Fruit fly (Drosophila melanogaster) whole organism, wandering third instar larva: ENCODE measurements around the gene CG7985.

Source experiments
- Abd-B ChIP-seq: fragments of >200 bp; optimal IDR thresholded peaks from 2 replicates; lab custom pipeline; 2017; ENCODE audit warnings: missing biosample characterization, missing genetic modification characterization
- CrebA ChIP-seq: fragments of 200-800 bp; sonication (Bioruptor generic); optimal IDR thresholded peaks from 2 replicates; lab custom pipeline; 2016; ENCODE audit warnings: missing biosample characterization, mild to moderate bottlenecking, missing genetic modification characterization, borderline replicate concordance
- Dfd ChIP-seq: fragments of >200 bp; optimal IDR thresholded peaks from 2 replicates; lab custom pipeline; 2017; ENCODE audit warnings: missing biosample characterization, missing genetic modification characterization
- Dif ChIP-seq: fragments of 200-275, 200-300 bp; sonication (Bioruptor generic); optimal IDR thresholded peaks from 2 replicates; lab custom pipeline; 2018; ENCODE audit warnings: missing biosample characterization, missing genetic modification characterization; ENCODE audit not compliant: partially characterized antibody
- GATAd ChIP-seq: sonication (Bioruptor generic); optimal IDR thresholded peaks from 2 replicates; lab custom pipeline; 2016; ENCODE audit warnings: missing biosample characterization, missing genetic modification characterization
- Hnf4 ChIP-seq: fragments of 200-800 bp; sonication (Bioruptor generic); optimal IDR thresholded peaks from 2 replicates; lab custom pipeline; 2016; ENCODE audit warnings: missing biosample characterization, mild to moderate bottlenecking, missing genetic modification characterization
- Hr78 ChIP-seq: fragments of >200 bp; optimal IDR thresholded peaks from 2 replicates; lab custom pipeline; 2017; ENCODE audit warnings: missing biosample characterization, missing genetic modification characterization
- Hr83 ChIP-seq: fragments of 200-300 bp; sonication (Bioruptor generic); optimal IDR thresholded peaks from 2 replicates; lab custom pipeline; 2016; ENCODE audit warnings: missing biosample characterization, mild to moderate bottlenecking, missing genetic modification characterization, moderate library complexity; ENCODE audit not compliant: poor library complexity, severe bottlenecking
- Jra ChIP-seq: sonication (Bioruptor generic); optimal IDR thresholded peaks from 2 replicates; lab custom pipeline; 2016; ENCODE audit warnings: missing biosample characterization, missing genetic modification characterization
- Mio ChIP-seq: sonication (Bioruptor generic); optimal IDR thresholded peaks from 2 replicates; lab custom pipeline; 2016; ENCODE audit warnings: missing biosample characterization, missing genetic modification characterization
- Myc ChIP-seq: fragments of >200 bp; optimal IDR thresholded peaks from 2 replicates; lab custom pipeline; 2017
- N ChIP-seq: fragments of >200 bp; optimal IDR thresholded peaks from 2 replicates; lab custom pipeline; 2018; ENCODE audit warnings: missing biosample characterization, missing external identifiers, missing genetic modification characterization
- OdsH ChIP-seq: fragments of 200-800 bp; sonication (Bioruptor generic); optimal IDR thresholded peaks from 2 replicates; lab custom pipeline; 2016; ENCODE audit warnings: missing biosample characterization, mild to moderate bottlenecking, missing genetic modification characterization
- Rel ChIP-seq, 2 experiments: fragments of 200-800 bp; sonication (Bioruptor generic) in 1 of 2; optimal IDR thresholded peaks; 2 replicates in 1 of 2; 3 replicates in 1 of 2; lab custom pipeline; 2016 to 2019; ENCODE audit warnings: mild to moderate bottlenecking in 2 of 2, missing biosample characterization in 2 of 2, missing genetic modification characterization in 2 of 2, moderate library complexity in 1 of 2
- br ChIP-seq: fragments of 200-800 bp; sonication (Bioruptor generic); optimal IDR thresholded peaks from 2 replicates; lab custom pipeline; 2016; ENCODE audit warnings: missing biosample characterization, missing genetic modification characterization
- dmrt93B ChIP-seq: fragments of 200-800 bp; sonication (Bioruptor generic); optimal IDR thresholded peaks from 2 replicates; lab custom pipeline; 2018; ENCODE audit warnings: missing biosample characterization, mild to moderate bottlenecking, missing genetic modification characterization
- dsf ChIP-seq: sonication (Bioruptor generic); optimal IDR thresholded peaks from 2 replicates; lab custom pipeline; 2016; ENCODE audit warnings: missing biosample characterization, missing genetic modification characterization, borderline replicate concordance
- foxo ChIP-seq, 2 experiments: fragments of 200-800 bp; sonication (Bioruptor generic); optimal IDR thresholded peaks; 2 replicates in 1 of 2; 3 replicates in 1 of 2; lab custom pipeline; 2016 to 2017; ENCODE audit warnings: missing biosample characterization in 2 of 2, missing genetic modification characterization in 2 of 2
- fru ChIP-seq: fragments of 200-800 bp; sonication (Bioruptor generic); optimal IDR thresholded peaks from 3 replicates; lab custom pipeline; 2016; ENCODE audit warnings: missing biosample characterization, mild to moderate bottlenecking, missing genetic modification characterization
- h ChIP-seq: fragments of 200-800 bp; sonication (Bioruptor generic); optimal IDR thresholded peaks from 3 replicates; lab custom pipeline; 2016; ENCODE audit warnings: missing biosample characterization, mild to moderate bottlenecking, missing genetic modification characterization
- jim ChIP-seq: fragments of 175-275, 200-325 bp; sonication (Bioruptor generic); optimal IDR thresholded peaks from 2 replicates; lab custom pipeline; 2016; ENCODE audit warnings: missing biosample characterization, mild to moderate bottlenecking, missing genetic modification characterization
- lola ChIP-seq: fragments of >200 bp; optimal IDR thresholded peaks from 2 replicates; lab custom pipeline; 2017; ENCODE audit warnings: missing biosample characterization, missing genetic modification characterization
- pan ChIP-seq: fragments of >200 bp; optimal IDR thresholded peaks from 2 replicates; lab custom pipeline; 2017
- psq ChIP-seq: fragments of 200-800 bp; sonication (Bioruptor generic); optimal IDR thresholded peaks from 3 replicates; lab custom pipeline; 2017; ENCODE audit warnings: missing biosample characterization, mild to moderate bottlenecking, missing genetic modification characterization, moderate library complexity
- sage ChIP-seq: fragments of 200-800 bp; sonication (Bioruptor generic); optimal IDR thresholded peaks from 2 replicates; lab custom pipeline; 2016; ENCODE audit warnings: missing biosample characterization, mild to moderate bottlenecking, missing genetic modification characterization
- sv ChIP-seq: fragments of 200-800 bp; sonication (Bioruptor generic); optimal IDR thresholded peaks from 3 replicates; lab custom pipeline; 2016; ENCODE audit warnings: missing biosample characterization, missing genetic modification characterization
- tai ChIP-seq: sonication (Bioruptor generic); optimal IDR thresholded peaks from 2 replicates; lab custom pipeline; 2016; ENCODE audit warnings: missing biosample characterization, missing genetic modification characterization
- woc ChIP-seq: sonication (Bioruptor generic); optimal IDR thresholded peaks from 2 replicates; lab custom pipeline; 2016; ENCODE audit warnings: missing biosample characterization, mild to moderate bottlenecking, missing genetic modification characterization

Gene CG7985

DNA sequence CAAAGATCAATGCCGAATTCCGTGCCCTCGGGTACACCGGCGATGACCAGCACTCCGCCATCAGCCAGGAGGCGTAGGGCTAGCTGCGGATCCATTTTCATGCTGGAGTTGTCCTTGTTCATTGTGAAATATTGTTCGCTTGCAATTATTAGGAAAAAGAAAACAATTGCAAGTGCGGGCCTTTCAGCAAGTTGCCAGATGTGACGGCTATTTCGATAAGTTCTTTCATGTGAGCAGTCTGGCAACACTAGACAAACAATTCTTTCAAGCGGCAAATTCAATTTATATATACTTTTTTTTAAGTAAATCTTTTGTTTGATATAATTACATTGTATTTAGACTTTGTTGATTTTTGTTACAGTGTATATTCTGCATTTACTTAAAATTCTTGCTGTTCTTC lies 52.9 kb downstream of the CG7985 start, which contains the start of gene CG12320:
Gene CG12320, minus strand, starts transcription at position 157 of the 400 bp plus-strand sequence.
- TF ChIP-seq Mio (GFP tag; lab: Kevin White, UChicago) (no peak), fru (GFP tag; lab: Kevin White, UChicago) (no peak), sv (GFP tag; lab: Kevin White, UChicago) (no peak), dsf (GFP tag; lab: Kevin White, UChicago) (no peak), Dfd (no peak), br (GFP tag; lab: Kevin White, UChicago) (no peak), foxo (GFP tag; optimal IDR thresholded peaks at IDR 0.05; lab: Kevin White, UChicago) (no peak), sage (GFP tag; lab: Kevin White, UChicago) (no peak)

dm6 chr3R:18255281-18255680 lies 55.6 kb downstream of the CG7985 start, which contains the start of the genes Ada2a, Polr2D, Tgs1 and moi:
TSS of gene Ada2a (minus strand) at chr3R:18255487.
TSS of gene Polr2D (minus strand) at chr3R:18255487.
TSS of gene Tgs1 (plus strand) at chr3R:18255530.
TSS of gene moi (plus strand) at chr3R:18255530.
- peak; percentile 9 for TF ChIP-seq Myc (lab: Kevin White, UChicago)
- TF ChIP-seq lola = no peak
- TF ChIP-seq pan (lab: Kevin White, UChicago) = no peak
- peak; percentile 38 for TF ChIP-seq Hr83 (GFP tag; lab: Kevin White, UChicago)
- TF ChIP-seq Hr78 (GFP tag; lab: Kevin White, UChicago) = no peak
- TF ChIP-seq, all 38 proteins: peak for 2

DNA sequence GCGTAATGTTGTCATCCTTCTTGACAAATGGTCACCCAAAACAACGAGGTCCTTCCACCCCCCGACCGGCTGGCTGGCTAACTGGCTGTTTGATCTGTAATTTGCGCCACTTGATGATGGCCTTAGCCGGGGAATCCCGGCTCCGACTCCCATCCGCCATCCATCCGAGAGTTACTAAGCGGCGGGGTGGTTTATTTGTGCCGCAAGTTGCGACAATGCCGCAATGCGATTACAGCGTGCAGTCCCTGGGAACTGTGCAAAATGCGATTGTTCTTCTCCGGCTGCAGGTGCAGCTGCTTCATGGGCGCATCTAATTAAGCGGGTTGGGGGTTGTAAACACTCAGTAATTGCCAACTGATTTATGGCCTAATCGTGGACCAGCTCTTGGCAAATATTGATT lies 60.4 kb downstream of the CG7985 start:
- TF ChIP-seq Hr83 (GFP tag; lab: Kevin White, UChicago) = no peak
- no peak for TF ChIP-seq psq (GFP tag; lab: Kevin White, UChicago)
- no peak for TF ChIP-seq h (GFP tag; lab: Kevin White, UChicago)
- no peak for TF ChIP-seq CrebA
- no peak for TF ChIP-seq dsf (GFP tag; lab: Kevin White, UChicago)
- no peak for TF ChIP-seq foxo (GFP tag; optimal IDR thresholded peaks at IDR 0.05; lab: Kevin White, UChicago)
- no peak for TF ChIP-seq OdsH (GFP tag; lab: Kevin White, UChicago)
- no peak for TF ChIP-seq Abd-B (GFP tag; lab: Kevin White, UChicago)
- no peak for TF ChIP-seq Dif
- no peak for TF ChIP-seq dmrt93B (GFP tag; lab: Kevin White, UChicago)
- TF ChIP-seq Hr78 (GFP tag; lab: Kevin White, UChicago) = no peak
- no peak for TF ChIP-seq br (GFP tag; lab: Kevin White, UChicago)
- no peak for TF ChIP-seq Rel (GFP tag; optimal IDR thresholded peaks at IDR 0.05; lab: Kevin White, UChicago)
- no peak for TF ChIP-seq Rel (tag; optimal IDR thresholded peaks at IDR 0.05; lab: Kevin White, UChicago)
- no peak for TF ChIP-seq sage (GFP tag; lab: Kevin White, UChicago)
- TF ChIP-seq sv (GFP tag; lab: Kevin White, UChicago) = no peak
- no peak for TF ChIP-seq Jra (GFP tag; lab: Kevin White, UChicago)

dm6 chr3R:18261602-18262001 lies 61.9 kb downstream of the CG7985 start:
- TF ChIP-seq Abd-B (GFP tag; lab: Kevin White, UChicago) = no peak
- TF ChIP-seq psq (GFP tag; lab: Kevin White, UChicago) = no peak
- no peak for TF ChIP-seq tai (GFP tag; lab: Kevin White, UChicago)
- no peak for TF ChIP-seq h (GFP tag; lab: Kevin White, UChicago)
- TF ChIP-seq sv (GFP tag; lab: Kevin White, UChicago) = no peak
- no peak for TF ChIP-seq jim (GFP tag; lab: Kevin White, UChicago)
- no peak for TF ChIP-seq Myc (lab: Kevin White, UChicago)
- TF ChIP-seq lola = no peak
- TF ChIP-seq N (GFP tag; lab: Kevin White, UChicago) = no peak
- TF ChIP-seq pan (lab: Kevin White, UChicago) = no peak
- no peak for TF ChIP-seq GATAd (GFP tag; lab: Kevin White, UChicago)
- TF ChIP-seq dsf (GFP tag; lab: Kevin White, UChicago) = no peak
- TF ChIP-seq woc = no peak
- TF ChIP-seq foxo (GFP tag; optimal IDR thresholded peaks at IDR 0.05; lab: Kevin White, UChicago) = no peak
- TF ChIP-seq Hnf4 = no peak
